Worm (Caenorhabditis elegans): ENCODE measurements around the gene flp-14.
A peak's percentile ranks its signal among the peaks of the same experiment; 100 is the strongest.

Gene flp-14

DNA sequence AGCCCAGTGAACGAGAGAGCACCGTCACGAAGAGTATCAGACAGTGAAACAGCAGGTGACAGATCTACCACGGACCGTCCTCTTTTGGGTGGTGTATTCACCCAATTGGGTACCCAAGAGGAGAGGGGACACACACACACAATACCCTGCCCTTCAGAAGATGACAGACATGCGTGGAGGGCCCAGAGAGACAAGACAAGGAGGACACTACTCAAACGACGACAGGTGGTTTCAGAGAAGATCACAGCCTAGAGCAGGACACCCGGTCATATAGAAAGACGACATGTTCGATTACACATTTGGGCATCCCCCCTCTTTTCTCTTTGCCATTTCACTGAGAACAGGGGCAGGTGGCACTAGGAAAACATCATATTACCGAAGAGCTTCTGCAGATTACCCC, 16.1 kb upstream of the flp-14 start:
- TF ChIP-seq nhr-2 (tag; optimal IDR thresholded peaks at IDR 0.05) (peak; percentile 99), unc-120 (tag; optimal IDR thresholded peaks at IDR 0.05; ENCODE audit: poor library complexity, severe bottlenecking) (peak; percentile 0), sptf-1 (tag; optimal IDR thresholded peaks at IDR 0.05) (peak; percentile 23), mep-1 (tag; optimal IDR thresholded peaks at IDR 0.05) (peak; percentile 59), nhr-237 (tag; optimal IDR thresholded peaks at IDR 0.05) (no peak), tbx-8 (GFP tag; optimal IDR thresholded peaks at IDR 0.05) (no peak), ceh-83 (GFP tag; optimal IDR thresholded peaks at IDR 0.05) (no peak), unc-39 (tag; optimal IDR thresholded peaks at IDR 0.05) (no peak), ceh-43 (GFP tag; optimal IDR thresholded peaks at IDR 0.05) (no peak), elt-1 (tag; optimal IDR thresholded peaks at IDR 0.05; ENCODE audit: borderline replicate concordance, insufficient read depth) (no peak), pha-4 (tag; optimal IDR thresholded peaks at IDR 0.05) (no peak), mls-2 (tag; optimal IDR thresholded peaks at IDR 0.05) (no peak), cnd-1 (tag; optimal IDR thresholded peaks at IDR 0.05) (peak; percentile 71), mab-5 (tag; optimal IDR thresholded peaks at IDR 0.05) (no peak), sem-2 (GFP tag; optimal IDR thresholded peaks at IDR 0.05) (no peak), lin-32 (GFP tag; optimal IDR thresholded peaks at IDR 0.05) (peak; percentile 88), elt-3 (tag; optimal IDR thresholded peaks at IDR 0.05) (no peak), nhr-12 (tag; optimal IDR thresholded peaks at IDR 0.05) (no peak), lin-13 (tag; optimal IDR thresholded peaks at IDR 0.05) (no peak), unc-62 (GFP tag; optimal IDR thresholded peaks at IDR 0.05) (peak; percentile 37), drap-1 (GFP tag; optimal IDR thresholded peaks at IDR 0.05) (no peak), snpc-4 (tag; optimal IDR thresholded peaks at IDR 0.05) (no peak), M03D4.4 (tag; optimal IDR thresholded peaks at IDR 0.05) (no peak), flh-1 (GFP tag; optimal IDR thresholded peaks at IDR 0.05) (no peak), hlh-1 (tag; optimal IDR thresholded peaks at IDR 0.05) (peak; percentile 48), ztf-11 (tag; optimal IDR thresholded peaks at IDR 0.05) (no peak), ces-1 (GFP tag; optimal IDR thresholded peaks at IDR 0.05) (no peak), nhr-76 (tag; optimal IDR thresholded peaks at IDR 0.05) (no peak)

DNA sequence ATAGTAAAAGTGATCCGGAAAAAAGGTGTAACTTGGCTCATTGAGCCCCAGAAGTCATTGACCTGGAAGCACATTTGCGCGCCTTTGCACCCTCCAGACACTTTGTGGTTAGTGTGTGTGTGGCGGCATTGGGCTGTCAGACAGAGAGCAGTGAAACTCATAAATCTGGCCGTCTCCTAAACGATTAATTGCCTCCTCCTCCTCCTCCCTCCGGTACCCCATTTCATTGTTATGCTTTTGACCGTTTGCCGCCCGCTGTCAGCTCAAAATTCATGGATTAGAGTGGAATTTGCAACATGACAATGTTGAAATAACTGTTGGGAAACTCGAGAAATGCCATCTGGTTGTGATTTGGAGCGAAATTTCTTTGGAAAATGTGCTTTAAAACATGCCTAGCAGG, 6.3 kb upstream of the flp-14 start:
- TF ChIP-seq drap-1 (GFP tag; optimal IDR thresholded peaks at IDR 0.05) = no peak
- TF ChIP-seq unc-62 (GFP tag; optimal IDR thresholded peaks at IDR 0.05) = peak; percentile 65

DNA sequence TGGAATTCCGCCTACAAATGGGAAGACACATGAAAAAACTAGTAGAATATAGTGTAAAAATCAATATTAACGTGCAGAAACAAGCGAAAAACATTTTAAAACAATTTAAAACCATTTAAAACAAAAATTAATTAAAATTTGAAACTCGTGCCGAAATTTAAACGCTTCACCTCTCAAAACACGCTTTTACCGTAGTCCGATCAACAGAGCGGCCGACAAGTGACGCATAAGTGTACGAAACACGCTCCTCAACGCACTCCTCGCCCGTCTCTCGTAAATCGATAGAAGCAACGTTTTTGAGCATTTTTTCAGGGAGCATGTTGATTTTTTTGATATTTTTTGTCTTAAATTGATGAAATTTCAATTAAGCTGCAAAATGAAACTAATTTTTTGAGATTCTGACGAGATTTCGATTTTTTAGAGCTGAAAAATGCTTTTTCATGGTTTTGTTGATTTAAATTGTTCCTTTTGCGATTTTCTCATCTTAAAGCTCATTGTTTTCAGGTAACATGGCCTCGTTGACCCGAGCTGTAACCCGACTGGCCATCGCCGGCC, 5.2 kb upstream of the flp-14 start, which contains the start of gene cox-5A:
cox-5A (plus strand) TSS at position 505 of the 555 bp plus-strand sequence.
- peak; percentile 78 for TF ChIP-seq ztf-11 (tag; optimal IDR thresholded peaks at IDR 0.05)
- peak; percentile 99 for TF ChIP-seq lin-13 (tag; optimal IDR thresholded peaks at IDR 0.05)
- no peak for TF ChIP-seq nhr-28 (tag; optimal IDR thresholded peaks at IDR 0.05)
- no peak for TF ChIP-seq blmp-1 (tag; optimal IDR thresholded peaks at IDR 0.05)
- TF ChIP-seq ces-1 (GFP tag; optimal IDR thresholded peaks at IDR 0.05) = peak; percentile 96
- peak; percentile 76 for TF ChIP-seq ceh-43 (GFP tag; optimal IDR thresholded peaks at IDR 0.05)
- TF ChIP-seq elt-1 (tag; optimal IDR thresholded peaks at IDR 0.05; ENCODE audit: borderline replicate concordance, insufficient read depth) = no peak
- TF ChIP-seq sem-2 (GFP tag; optimal IDR thresholded peaks at IDR 0.05) = no peak
- peak; percentile 81 for TF ChIP-seq hlh-1 (tag; optimal IDR thresholded peaks at IDR 0.05)
- TF ChIP-seq ceh-83 (GFP tag; optimal IDR thresholded peaks at IDR 0.05) = peak; percentile 76
- peak; percentile 9 for TF ChIP-seq nhr-76 (tag; optimal IDR thresholded peaks at IDR 0.05)
- TF ChIP-seq snpc-4 (tag; optimal IDR thresholded peaks at IDR 0.05) = no peak
- peak; percentile 40 for TF ChIP-seq nhr-2 (tag; optimal IDR thresholded peaks at IDR 0.05)
- peak; percentile 59 for TF ChIP-seq ham-2 (GFP tag; optimal IDR thresholded peaks at IDR 0.05)
- TF ChIP-seq mep-1 (tag; optimal IDR thresholded peaks at IDR 0.05) = peak; percentile 98
- peak; percentile 100 for TF ChIP-seq lsy-2 (tag; optimal IDR thresholded peaks at IDR 0.05)
- TF ChIP-seq mls-2 (tag; optimal IDR thresholded peaks at IDR 0.05) = peak; percentile 89
- peak; percentile 80 for TF ChIP-seq mab-5 (tag; optimal IDR thresholded peaks at IDR 0.05)
- TF ChIP-seq unc-62 (GFP tag; optimal IDR thresholded peaks at IDR 0.05) = peak; percentile 83
- peak; percentile 65 for TF ChIP-seq cnd-1 (tag; optimal IDR thresholded peaks at IDR 0.05)
- TF ChIP-seq ceh-39 (tag; optimal IDR thresholded peaks at IDR 0.05) = peak; percentile 98
- no peak for TF ChIP-seq flh-1 (GFP tag; optimal IDR thresholded peaks at IDR 0.05)
- peak; percentile 73 for TF ChIP-seq drap-1 (GFP tag; optimal IDR thresholded peaks at IDR 0.05)
- no peak for TF ChIP-seq unc-39 (tag; optimal IDR thresholded peaks at IDR 0.05)
- peak; percentile 90 for TF ChIP-seq sptf-1 (tag; optimal IDR thresholded peaks at IDR 0.05)
- peak; percentile 98 for TF ChIP-seq pha-4 (tag; optimal IDR thresholded peaks at IDR 0.05)
- TF ChIP-seq M03D4.4 (tag; optimal IDR thresholded peaks at IDR 0.05) = peak; percentile 75
- TF ChIP-seq elt-3 (tag; optimal IDR thresholded peaks at IDR 0.05) = peak; percentile 67
- no peak for TF ChIP-seq bed-3 (GFP tag; optimal IDR thresholded peaks at IDR 0.05)
- no peak for TF ChIP-seq zip-8 (tag; optimal IDR thresholded peaks at IDR 0.05)
- no peak for TF ChIP-seq tbx-8 (GFP tag; optimal IDR thresholded peaks at IDR 0.05)
- TF ChIP-seq nhr-237 (tag; optimal IDR thresholded peaks at IDR 0.05) = peak; percentile 97
- TF ChIP-seq lin-32 (GFP tag; optimal IDR thresholded peaks at IDR 0.05) = no peak
- no peak for TF ChIP-seq nhr-12 (tag; optimal IDR thresholded peaks at IDR 0.05)
- TF ChIP-seq unc-120 (tag; optimal IDR thresholded peaks at IDR 0.05; ENCODE audit: poor library complexity, severe bottlenecking) = peak; percentile 40
